Fruit fly (Drosophila melanogaster) whole organism, wandering third instar larva: ENCODE results near the gene CG43672.

ENCODE experiments used
- Abd-B ChIP-seq: fragments of >200 bp; optimal IDR thresholded peaks from 2 replicates; lab custom pipeline; 2017; ENCODE audit warnings: missing biosample characterization, missing genetic modification characterization
- CG32264 ChIP-seq: fragments of 200-800 bp; sonication (Bioruptor generic); optimal IDR thresholded peaks from 2 replicates; lab custom pipeline; 2016; ENCODE audit warnings: missing biosample characterization, missing genetic modification characterization
- CG9705 ChIP-seq: fragments of 200-800 bp; sonication (Bioruptor generic); optimal IDR thresholded peaks from 2 replicates; lab custom pipeline; 2018; ENCODE audit warnings: missing biosample characterization, mild to moderate bottlenecking, missing genetic modification characterization
- CrebA ChIP-seq: fragments of 200-800 bp; sonication (Bioruptor generic); optimal IDR thresholded peaks from 2 replicates; lab custom pipeline; 2016; ENCODE audit warnings: missing biosample characterization, mild to moderate bottlenecking, missing genetic modification characterization, borderline replicate concordance
- Dfd ChIP-seq: fragments of >200 bp; optimal IDR thresholded peaks from 2 replicates; lab custom pipeline; 2017; ENCODE audit warnings: missing biosample characterization, missing genetic modification characterization
- Dif ChIP-seq: fragments of 200-275, 200-300 bp; sonication (Bioruptor generic); optimal IDR thresholded peaks from 2 replicates; lab custom pipeline; 2018; ENCODE audit warnings: missing biosample characterization, missing genetic modification characterization; ENCODE audit not compliant: partially characterized antibody
- GATAd ChIP-seq: sonication (Bioruptor generic); optimal IDR thresholded peaks from 2 replicates; lab custom pipeline; 2016; ENCODE audit warnings: missing biosample characterization, missing genetic modification characterization
- HLH106 ChIP-seq: fragments of 200-800 bp; optimal IDR thresholded peaks from 3 replicates; lab custom pipeline; 2019; ENCODE audit warnings: missing biosample characterization, mild to moderate bottlenecking, missing genetic modification characterization, moderate library complexity
- Hr83 ChIP-seq: fragments of 200-300 bp; sonication (Bioruptor generic); optimal IDR thresholded peaks from 2 replicates; lab custom pipeline; 2016; ENCODE audit warnings: missing biosample characterization, mild to moderate bottlenecking, missing genetic modification characterization, moderate library complexity; ENCODE audit not compliant: poor library complexity, severe bottlenecking
- Jra ChIP-seq: sonication (Bioruptor generic); optimal IDR thresholded peaks from 2 replicates; lab custom pipeline; 2016; ENCODE audit warnings: missing biosample characterization, missing genetic modification characterization
- Mio ChIP-seq: sonication (Bioruptor generic); optimal IDR thresholded peaks from 2 replicates; lab custom pipeline; 2016; ENCODE audit warnings: missing biosample characterization, missing genetic modification characterization
- N ChIP-seq: fragments of >200 bp; optimal IDR thresholded peaks from 2 replicates; lab custom pipeline; 2018; ENCODE audit warnings: missing biosample characterization, missing external identifiers, missing genetic modification characterization
- OdsH ChIP-seq: fragments of 200-800 bp; sonication (Bioruptor generic); optimal IDR thresholded peaks from 2 replicates; lab custom pipeline; 2016; ENCODE audit warnings: missing biosample characterization, mild to moderate bottlenecking, missing genetic modification characterization
- Rel ChIP-seq, 2 experiments: fragments of 200-800 bp; sonication (Bioruptor generic) in 1 of 2; optimal IDR thresholded peaks; 2 replicates in 1 of 2; 3 replicates in 1 of 2; lab custom pipeline; 2016 to 2019; ENCODE audit warnings: mild to moderate bottlenecking in 2 of 2, missing biosample characterization in 2 of 2, missing genetic modification characterization in 2 of 2, moderate library complexity in 1 of 2
- Sp1 ChIP-seq: fragments of 200-800 bp; sonication (Bioruptor generic); optimal IDR thresholded peaks from 3 replicates; lab custom pipeline; 2019; ENCODE audit warnings: missing biosample characterization, mild to moderate bottlenecking, missing genetic modification characterization, moderate library complexity
- Vsx2 ChIP-seq: fragments of 200-300, 225-300 bp; sonication (Bioruptor generic); optimal IDR thresholded peaks from 2 replicates; lab custom pipeline; 2018; ENCODE audit warnings: missing biosample characterization, missing genetic modification characterization; ENCODE audit not compliant: partially characterized antibody
- brk ChIP-seq: fragments of 200-800 bp; sonication (Bioruptor generic); optimal IDR thresholded peaks from 2 replicates; lab custom pipeline; 2016; ENCODE audit warnings: missing biosample characterization, mild to moderate bottlenecking, missing genetic modification characterization
- dmrt93B ChIP-seq: fragments of 200-800 bp; sonication (Bioruptor generic); optimal IDR thresholded peaks from 2 replicates; lab custom pipeline; 2018; ENCODE audit warnings: missing biosample characterization, mild to moderate bottlenecking, missing genetic modification characterization
- dsf ChIP-seq: sonication (Bioruptor generic); optimal IDR thresholded peaks from 2 replicates; lab custom pipeline; 2016; ENCODE audit warnings: missing biosample characterization, missing genetic modification characterization, borderline replicate concordance
- ey ChIP-seq: fragments of 200-800 bp; sonication (Bioruptor generic); optimal IDR thresholded peaks from 2 replicates; lab custom pipeline; 2016; ENCODE audit warnings: missing biosample characterization, missing genetic modification characterization
- foxo ChIP-seq, 2 experiments: fragments of 200-800 bp; sonication (Bioruptor generic); optimal IDR thresholded peaks; 2 replicates in 1 of 2; 3 replicates in 1 of 2; lab custom pipeline; 2016 to 2017; ENCODE audit warnings: missing biosample characterization in 2 of 2, missing genetic modification characterization in 2 of 2
- fru ChIP-seq: fragments of 200-800 bp; sonication (Bioruptor generic); optimal IDR thresholded peaks from 3 replicates; lab custom pipeline; 2016; ENCODE audit warnings: missing biosample characterization, mild to moderate bottlenecking, missing genetic modification characterization
- h ChIP-seq: fragments of 200-800 bp; sonication (Bioruptor generic); optimal IDR thresholded peaks from 3 replicates; lab custom pipeline; 2016; ENCODE audit warnings: missing biosample characterization, mild to moderate bottlenecking, missing genetic modification characterization
- jim ChIP-seq: fragments of 175-275, 200-325 bp; sonication (Bioruptor generic); optimal IDR thresholded peaks from 2 replicates; lab custom pipeline; 2016; ENCODE audit warnings: missing biosample characterization, mild to moderate bottlenecking, missing genetic modification characterization
- lola ChIP-seq: fragments of >200 bp; optimal IDR thresholded peaks from 2 replicates; lab custom pipeline; 2017; ENCODE audit warnings: missing biosample characterization, missing genetic modification characterization
- pan ChIP-seq: fragments of >200 bp; optimal IDR thresholded peaks from 2 replicates; lab custom pipeline; 2017
- psq ChIP-seq: fragments of 200-800 bp; sonication (Bioruptor generic); optimal IDR thresholded peaks from 3 replicates; lab custom pipeline; 2017; ENCODE audit warnings: missing biosample characterization, mild to moderate bottlenecking, missing genetic modification characterization, moderate library complexity
- rgr ChIP-seq: fragments of 200-800 bp; sonication (Bioruptor generic); optimal IDR thresholded peaks from 3 replicates; lab custom pipeline; 2016; ENCODE audit warnings: missing biosample characterization, mild to moderate bottlenecking, missing genetic modification characterization
- sage ChIP-seq: fragments of 200-800 bp; sonication (Bioruptor generic); optimal IDR thresholded peaks from 2 replicates; lab custom pipeline; 2016; ENCODE audit warnings: missing biosample characterization, mild to moderate bottlenecking, missing genetic modification characterization
- sv ChIP-seq: fragments of 200-800 bp; sonication (Bioruptor generic); optimal IDR thresholded peaks from 3 replicates; lab custom pipeline; 2016; ENCODE audit warnings: missing biosample characterization, missing genetic modification characterization
- tai ChIP-seq: sonication (Bioruptor generic); optimal IDR thresholded peaks from 2 replicates; lab custom pipeline; 2016; ENCODE audit warnings: missing biosample characterization, missing genetic modification characterization
- usp ChIP-seq: fragments of >200 bp; optimal IDR thresholded peaks from 2 replicates; lab custom pipeline; 2017; ENCODE audit warnings: missing biosample characterization, missing genetic modification characterization
- woc ChIP-seq: sonication (Bioruptor generic); optimal IDR thresholded peaks from 2 replicates; lab custom pipeline; 2016; ENCODE audit warnings: missing biosample characterization, mild to moderate bottlenecking, missing genetic modification characterization

CG43672 gene

dm6 chrX:15816127-15816526, 43.4 kb downstream of the CG43672 start:
- TF ChIP-seq woc (GFP tag; lab: Kevin White, UChicago) (no peak), Dif (GFP tag; lab: Kevin White, UChicago) (no peak), OdsH (GFP tag; lab: Kevin White, UChicago) (no peak), rgr (GFP tag; lab: Kevin White, UChicago) (no peak), Abd-B (GFP tag; lab: Kevin White, UChicago) (no peak), lola (GFP tag; lab: Kevin White, UChicago) (no peak), GATAd (GFP tag; lab: Kevin White, UChicago) (no peak), HLH106 (tag; lab: Kevin White, UChicago) (no peak), fru (GFP tag; lab: Kevin White, UChicago) (no peak), sage (no peak), brk (GFP tag; lab: Kevin White, UChicago) (no peak), dsf (GFP tag; lab: Kevin White, UChicago) (no peak), N (GFP tag; lab: Kevin White, UChicago) (no peak), Jra (GFP tag; lab: Kevin White, UChicago) (no peak), Mio (GFP tag; lab: Kevin White, UChicago) (no peak), pan (no peak)

dm6 chrX:15816905-15817304, 44.1 kb downstream of the CG43672 start:
- TF ChIP-seq Dfd (GFP tag; lab: Kevin White, UChicago): peak; percentile 36
- TF ChIP-seq sage: no peak

dm6 chrX:15817823-15818222, 45.1 kb downstream of the CG43672 start:
- TF ChIP-seq dmrt93B (GFP tag; lab: Kevin White, UChicago) (no peak), tai (GFP tag; lab: Kevin White, UChicago) (no peak), GATAd (GFP tag; lab: Kevin White, UChicago) (no peak), Vsx2 (GFP tag; lab: Kevin White, UChicago) (no peak), fru (GFP tag; lab: Kevin White, UChicago) (no peak), CG32264 (GFP tag; lab: Kevin White, UChicago) (no peak), Dif (GFP tag; lab: Kevin White, UChicago) (no peak), foxo (GFP tag; optimal IDR thresholded peaks at IDR 0.05; lab: Kevin White, UChicago) (no peak), h (no peak)
- TF ChIP-seq, all 38 proteins: peak for 0

dm6 chrX:15818608-15819184, 45.9 kb downstream of the CG43672 start:
- TF ChIP-seq lola (GFP tag; lab: Kevin White, UChicago) (no peak), Vsx2 (GFP tag; lab: Kevin White, UChicago) (no peak), CrebA (GFP tag; lab: Kevin White, UChicago) (no peak), h (no peak), N (GFP tag; lab: Kevin White, UChicago) (no peak), usp (GFP tag; lab: Kevin White, UChicago) (no peak), GATAd (GFP tag; lab: Kevin White, UChicago) (no peak), Sp1 (GFP tag; lab: Kevin White, UChicago) (no peak), woc (GFP tag; lab: Kevin White, UChicago) (peak; percentile 34), sv (no peak), HLH106 (tag; lab: Kevin White, UChicago) (peak; percentile 5), Hr83 (GFP tag; lab: Kevin White, UChicago) (no peak), jim (GFP tag; lab: Kevin White, UChicago) (no peak), Dfd (GFP tag; lab: Kevin White, UChicago) (no peak), Dif (GFP tag; lab: Kevin White, UChicago) (no peak), Rel (GFP tag; optimal IDR thresholded peaks at IDR 0.05; lab: Kevin White, UChicago) (no peak), Rel (tag; optimal IDR thresholded peaks at IDR 0.05; lab: Kevin White, UChicago) (no peak), psq (no peak), fru (GFP tag; lab: Kevin White, UChicago) (no peak), dmrt93B (GFP tag; lab: Kevin White, UChicago) (no peak), ey (GFP tag; lab: Kevin White, UChicago) (no peak), foxo (GFP tag; optimal IDR thresholded peaks at IDR 0.05; lab: Kevin White, UChicago) (peak in 1 of 2 experiments; percentile 20), CG9705 (no peak), pan (no peak), CG32264 (GFP tag; lab: Kevin White, UChicago) (no peak)
